Fruit fly (Drosophila melanogaster) whole organism, larva: Measurements from ENCODE around the gene CG31673.

ENCODE experiments used
- noc ChIP-seq: fragments of 200-800 bp; sonication (Bioruptor generic); optimal IDR thresholded peaks from 3 replicates; lab custom pipeline; 2019; ENCODE audit warnings: missing biosample characterization, mild to moderate bottlenecking, missing genetic modification characterization, moderate library complexity

CG31673 gene

DNA sequence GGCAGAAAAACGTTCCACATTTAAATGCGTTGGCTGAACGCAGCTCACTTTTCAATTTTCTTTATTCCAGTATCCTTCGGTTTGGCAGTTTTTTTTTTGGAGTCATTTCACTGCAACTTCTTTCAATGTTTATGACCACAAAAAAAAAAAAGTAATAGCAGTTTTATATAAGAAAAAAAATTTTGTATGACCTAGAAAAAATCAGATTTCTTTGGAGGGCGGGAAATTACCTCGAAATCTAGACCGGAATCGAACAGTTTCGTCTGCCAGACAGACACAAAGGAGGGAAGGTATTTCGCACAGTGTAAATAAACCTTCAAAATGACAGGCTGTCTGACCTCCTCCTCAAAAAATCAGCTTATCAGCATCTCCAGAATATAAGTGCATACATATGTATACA is 51.1 kb downstream of the CG31673 start:
- no peak for TF ChIP-seq noc (tag; lab: Kevin White, UChicago)
